Worm (Caenorhabditis elegans): ENCODE data around the gene Y56A3A.33.

- TF ChIP-seq M03D4.4 (tag; optimal IDR thresholded peaks at IDR 0.05) (no peak), nhr-28 (tag; optimal IDR thresholded peaks at IDR 0.05) (no peak)
Measured at ce11 chrIII:12009764-12010163, 7.0 kb upstream of the Y56A3A.33 start.
